Worm (Caenorhabditis elegans) whole organism, mixed stage, embryonic: ENCODE results near the gene mip-2.

ENCODE experiments used
- cnd-1 ChIP-seq: fragments of 200-800 bp; sonication (Bioruptor generic); optimal IDR thresholded peaks from 2 replicates; lab custom pipeline; 2018; ENCODE audit warnings: mild to moderate bottlenecking, missing genetic modification characterization, missing compliant biosample characterization
- drap-1 ChIP-seq: fragments of 200-800 bp; sonication (Bioruptor generic); optimal IDR thresholded peaks from 3 replicates; lab custom pipeline; 2018; ENCODE audit warnings: mild to moderate bottlenecking, missing genetic modification characterization, missing compliant biosample characterization
- lin-13 ChIP-seq: fragments of 150-350 bp; optimal IDR thresholded peaks from 2 replicates; lab custom pipeline; 2014; ENCODE audit warnings: missing biosample characterization, missing genetic modification characterization
- mep-1 ChIP-seq: fragments of 150-350 bp; optimal IDR thresholded peaks from 2 replicates; lab custom pipeline; 2017; ENCODE audit warnings: missing biosample characterization, missing genetic modification reagents, missing genetic modification characterization, inconsistent platforms
- nhr-76 ChIP-seq: sonication (generic microtip); optimal IDR thresholded peaks from 2 replicates; lab custom pipeline; 2017; ENCODE audit warnings: missing biosample characterization, missing genetic modification characterization
- pha-4 ChIP-seq: fragments of 150-350 bp; optimal IDR thresholded peaks from 2 replicates; lab custom pipeline; 2018; ENCODE audit warnings: missing biosample characterization, missing genetic modification reagents, missing genetic modification characterization
- tbx-8 ChIP-seq: fragments of 200-800 bp; sonication (Bioruptor generic); optimal IDR thresholded peaks from 2 replicates; lab custom pipeline; 2018; ENCODE audit warnings: mild to moderate bottlenecking, missing genetic modification characterization, moderate library complexity, missing compliant biosample characterization
- unc-39 ChIP-seq: fragments of 150-350 bp; optimal IDR thresholded peaks from 2 replicates; lab custom pipeline; 2014; ENCODE audit warnings: missing biosample characterization, missing genetic modification characterization
- zip-8 ChIP-seq: fragments of 150-350 bp; optimal IDR thresholded peaks from 2 replicates; lab custom pipeline; 2014; ENCODE audit warnings: missing biosample characterization, missing genetic modification characterization
- ztf-11 ChIP-seq: fragments of 150-350 bp; optimal IDR thresholded peaks from 2 replicates; lab custom pipeline; 2014; ENCODE audit warnings: missing biosample characterization, missing genetic modification characterization

DNA sequence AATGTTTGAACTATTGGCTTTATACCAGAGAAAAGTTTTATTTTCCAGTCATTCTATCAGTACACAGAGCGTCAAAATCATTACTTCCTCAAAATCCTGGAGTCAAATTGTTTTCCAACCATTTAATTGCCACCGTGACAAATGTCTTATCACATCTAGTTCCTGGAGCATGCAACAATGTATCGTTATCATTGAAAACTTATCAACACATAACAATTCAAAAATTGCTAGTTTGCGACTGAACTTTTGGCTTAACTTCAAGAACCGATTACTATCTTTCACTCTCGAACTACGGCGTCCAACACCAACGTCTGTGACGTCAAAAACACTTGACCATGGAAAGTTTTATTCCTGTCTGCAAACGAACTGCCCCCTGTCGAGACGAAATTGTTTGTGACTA lies 33.7 kb downstream of the mip-2 start:
- no peak for TF ChIP-seq nhr-76
- TF ChIP-seq cnd-1 (tag; lab: Kevin White, UChicago), result no peak
- TF ChIP-seq pha-4, result no peak
- no peak for TF ChIP-seq lin-13 (tag; lab: Kevin White, UChicago)
- no peak for TF ChIP-seq unc-39 (tag; lab: Kevin White, UChicago)
- TF ChIP-seq tbx-8, result no peak
- no peak for TF ChIP-seq drap-1 (GFP tag; lab: Kevin White, UChicago)
- TF ChIP-seq ztf-11 (tag; lab: Kevin White, UChicago), result no peak
- no peak for TF ChIP-seq mep-1 (tag; lab: Kevin White, UChicago)
- TF ChIP-seq zip-8 (tag; lab: Kevin White, UChicago), result no peak
